Worm (Caenorhabditis elegans) whole organism, L3 larva: ENCODE data around the gene C32D5.14.

Experiments
- aly-2 ChIP-seq: fragments of 150-350 bp; optimal IDR thresholded peaks from 2 replicates; lab custom pipeline; 2014; ENCODE audit warnings: missing biosample characterization, missing genetic modification characterization
- ceh-28 ChIP-seq: fragments of 150-350 bp; optimal IDR thresholded peaks from 2 replicates; lab custom pipeline; 2014; ENCODE audit warnings: missing biosample characterization, missing genetic modification reagents, missing genetic modification characterization
- ceh-9 ChIP-seq: sonication (generic microtip); optimal IDR thresholded peaks from 2 replicates; lab custom pipeline; 2018; ENCODE audit warnings: missing biosample characterization, missing genetic modification characterization
- elt-1 ChIP-seq: fragments of 150-350 bp; optimal IDR thresholded peaks from 2 replicates; lab custom pipeline; 2014; ENCODE audit warnings: missing biosample characterization, missing genetic modification characterization
- elt-2 ChIP-seq: sonication (generic microtip); optimal IDR thresholded peaks from 2 replicates; lab custom pipeline; 2016; ENCODE audit warnings: missing genetic modification reagents, mild to moderate bottlenecking, missing genetic modification characterization, missing compliant biosample characterization
- nhr-237 ChIP-seq: fragments of 150-350 bp; optimal IDR thresholded peaks from 2 replicates; lab custom pipeline; 2014; ENCODE audit warnings: missing biosample characterization, missing genetic modification characterization
- pqm-1 ChIP-seq: fragments of 150-350 bp; optimal IDR thresholded peaks from 2 replicates; lab custom pipeline; 2017; ENCODE audit warnings: missing biosample characterization, missing genetic modification characterization, inconsistent platforms
- unc-39 ChIP-seq: sonication (generic microtip); optimal IDR thresholded peaks from 4 replicates; lab custom pipeline; 2017; ENCODE audit warnings: missing biosample characterization, missing genetic modification characterization

DNA sequence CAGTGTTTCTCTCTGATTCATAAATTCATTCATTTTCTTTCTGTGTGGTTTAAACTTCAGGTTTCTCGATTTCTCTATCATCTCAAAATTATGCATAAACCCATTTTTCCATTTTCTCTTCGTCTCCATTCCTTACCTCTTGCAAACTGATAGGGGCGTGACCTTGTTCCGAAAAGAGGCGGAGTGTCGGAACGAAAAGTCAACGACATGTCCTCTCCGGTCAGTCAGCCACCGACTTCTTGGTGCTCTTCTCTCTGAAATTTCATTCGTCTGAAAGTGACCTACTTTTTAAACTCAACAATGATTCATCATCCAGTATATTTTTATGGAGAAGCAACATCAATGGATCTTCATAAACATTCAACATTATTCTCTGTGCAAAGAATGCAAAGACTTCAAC is 45.6 kb downstream of the C32D5.14 start, which contains the start of gene F58F12.12:
- no peak for TF ChIP-seq nhr-237
- TF ChIP-seq ceh-28 (tag; lab: Kevin White, UChicago): no peak
- no peak for TF ChIP-seq aly-2 (tag; lab: Kevin White, UChicago)
- TF ChIP-seq unc-39 (tag; lab: Kevin White, UChicago): no peak
- no peak for TF ChIP-seq elt-2
- TF ChIP-seq pqm-1: no peak
- TF ChIP-seq elt-1 (tag; lab: Kevin White, UChicago): no peak
- no peak for TF ChIP-seq ceh-9 (tag; lab: Kevin White, UChicago)
